Fruit fly (Drosophila melanogaster) whole organism, pupa: ENCODE data around the gene CG14221.

Experiments
- CG10348 ChIP-seq: fragments of 200-800 bp; sonication (Bioruptor generic); IDR thresholded peaks from 2 replicates; pipeline ENCODE4 v1.3.6; 2022; ENCODE audit warnings: missing biosample characterization, missing genetic modification characterization
- CG12605 ChIP-seq: fragments of 200-800 bp; sonication (Bioruptor generic); IDR thresholded peaks from 2 replicates; pipeline ENCODE4 v1.3.6; 2022; ENCODE audit warnings: missing biosample characterization, missing genetic modification characterization
- CG13204 ChIP-seq: fragments of 200-800 bp; sonication (Bioruptor generic); optimal IDR thresholded peaks from 2 replicates; lab custom pipeline; 2018; ENCODE audit warnings: missing biosample characterization, mild to moderate bottlenecking, missing genetic modification characterization, moderate library complexity
- CG14655 ChIP-seq: fragments of 200-800 bp; sonication (Bioruptor generic); optimal IDR thresholded peaks from 3 replicates; lab custom pipeline; 2017; ENCODE audit warnings: mild to moderate bottlenecking, missing biosample characterization, missing genetic modification reagents, missing genetic modification characterization
- CG15710 ChIP-seq: fragments of 200-800 bp; sonication (Bioruptor generic); optimal IDR thresholded peaks from 2 replicates; lab custom pipeline; 2018; ENCODE audit warnings: missing biosample characterization, mild to moderate bottlenecking, missing genetic modification characterization, moderate library complexity
- CG17806 ChIP-seq: fragments of 200-800 bp; sonication (Bioruptor generic); optimal IDR thresholded peaks from 2 replicates; lab custom pipeline; 2018; ENCODE audit warnings: missing biosample characterization, mild to moderate bottlenecking, missing genetic modification characterization, moderate library complexity
- CG32121 ChIP-seq: fragments of 200-800 bp; sonication (Bioruptor generic); IDR thresholded peaks from 2 replicates; pipeline ENCODE4 v1.3.6; 2022; ENCODE audit warnings: missing biosample characterization, missing genetic modification characterization
- CG34367 ChIP-seq: fragments of 200-800 bp; sonication (Bioruptor generic); optimal IDR thresholded peaks from 2 replicates; lab custom pipeline; 2018; ENCODE audit warnings: missing biosample characterization, mild to moderate bottlenecking, missing genetic modification characterization
- CG4496 ChIP-seq: fragments of 200-800 bp; sonication (Bioruptor generic); IDR thresholded peaks from 3 replicates; pipeline ENCODE4 v1.3.6; 2022; ENCODE audit warnings: missing biosample characterization, missing genetic modification characterization
- CG8159 ChIP-seq: fragments of 200-800 bp; sonication (Bioruptor generic); optimal IDR thresholded peaks from 3 replicates; lab custom pipeline; 2018; ENCODE audit warnings: missing biosample characterization, mild to moderate bottlenecking, missing genetic modification characterization, moderate library complexity
- CG8301 ChIP-seq: fragments of 200-800 bp; sonication (Bioruptor generic); optimal IDR thresholded peaks from 2 replicates; lab custom pipeline; 2018; ENCODE audit warnings: missing biosample characterization, mild to moderate bottlenecking, missing genetic modification characterization
- CG9948 ChIP-seq: fragments of 200-800 bp; sonication (Bioruptor generic); optimal IDR thresholded peaks from 2 replicates; lab custom pipeline; 2018; ENCODE audit warnings: missing biosample characterization, mild to moderate bottlenecking, missing genetic modification characterization, moderate library complexity
- D1 ChIP-seq: fragments of 200-800 bp; sonication (Bioruptor generic); optimal IDR thresholded peaks from 2 replicates; lab custom pipeline; 2018; ENCODE audit warnings: missing biosample characterization, mild to moderate bottlenecking, missing genetic modification characterization, moderate library complexity
- EcR ChIP-seq: fragments of 200-800 bp; sonication (Bioruptor generic); optimal IDR thresholded peaks from 3 replicates; lab custom pipeline; 2019; ENCODE audit warnings: missing biosample characterization, missing genetic modification characterization, mild to moderate bottlenecking, moderate library complexity, missing genetic modification reagents
- Ets98B ChIP-seq: fragments of 200-800 bp; sonication (Bioruptor generic); IDR thresholded peaks from 2 replicates; pipeline ENCODE4 v1.3.6; 2022; ENCODE audit warnings: missing biosample characterization, missing genetic modification characterization
- Pif1A ChIP-seq: fragments of 200-800 bp; sonication (Bioruptor generic); optimal IDR thresholded peaks from 3 replicates; lab custom pipeline; 2016; ENCODE audit warnings: missing biosample characterization, missing genetic modification characterization
- Pif1B ChIP-seq: fragments of 200-800 bp; sonication (Bioruptor generic); optimal IDR thresholded peaks from 3 replicates; lab custom pipeline; 2016; ENCODE audit warnings: missing biosample characterization, missing genetic modification characterization
- Snoo ChIP-seq: fragments of 200-800 bp; sonication (Bioruptor generic); optimal IDR thresholded peaks from 3 replicates; lab custom pipeline; 2017; ENCODE audit warnings: missing biosample characterization, mild to moderate bottlenecking, missing genetic modification characterization, inconsistent platforms
- fd96Ca ChIP-seq: fragments of 200-800 bp; sonication (Bioruptor generic); IDR thresholded peaks from 3 replicates; pipeline ENCODE4 v1.3.6; 2022; ENCODE audit warnings: missing biosample characterization, missing genetic modification characterization
- gl ChIP-seq: fragments of 200-800 bp; sonication (Bioruptor generic); optimal IDR thresholded peaks from 2 replicates; lab custom pipeline; 2018; ENCODE audit warnings: missing biosample characterization, mild to moderate bottlenecking, missing genetic modification characterization
- rn ChIP-seq: fragments of 200-800 bp; sonication (Bioruptor generic); IDR thresholded peaks from 2 replicates; pipeline ENCODE4 v1.3.6; 2022; ENCODE audit warnings: missing biosample characterization, missing genetic modification characterization

The CG14221 gene

dm6 chrX:19642819-19643504 lies 21.9 kb upstream of the CG14221 start, which contains the start of the genes CG12237 and Sec61gamma:
Gene CG12237, minus strand, starts transcription at chrX:19642869.
Gene Sec61gamma, plus strand, starts transcription at chrX:19643327.
- no peak for TF ChIP-seq CG10348 (GFP tag; lab: Robert Waterston, UW)
- no peak for TF ChIP-seq CG8159 (tag; lab: Kevin White, UChicago)
- TF ChIP-seq Pif1A (GFP tag; lab: Kevin White, UChicago): no peak
- no peak for TF ChIP-seq gl (tag; lab: Kevin White, UChicago)
- TF ChIP-seq CG32121 (GFP tag; lab: Robert Waterston, UW): no peak
- no peak for TF ChIP-seq CG14655 (GFP tag; lab: Kevin White, UChicago)
- no peak for TF ChIP-seq CG4496 (GFP tag; lab: Robert Waterston, UW)
- TF ChIP-seq Ets98B (GFP tag; lab: Robert Waterston, UW): peak; percentile 42; the same call in 1 of the 2 replicates
- TF ChIP-seq D1 (tag; lab: Kevin White, UChicago): no peak
- TF ChIP-seq Snoo: peak; percentile 13
- peak; percentile 0 for TF ChIP-seq CG34367 (tag; lab: Kevin White, UChicago)
- no peak for TF ChIP-seq CG12605 (GFP tag; lab: Robert Waterston, UW)
- TF ChIP-seq CG13204 (GFP tag; lab: Kevin White, UChicago): no peak
- no peak for TF ChIP-seq Pif1B
- no peak for TF ChIP-seq rn (GFP tag; lab: Robert Waterston, UW)
- TF ChIP-seq CG9948: no peak
- TF ChIP-seq fd96Ca (GFP tag; lab: Robert Waterston, UW): no peak
- no peak for TF ChIP-seq CG8301 (tag; lab: Kevin White, UChicago)
- no peak for TF ChIP-seq EcR
- TF ChIP-seq CG15710: no peak
- no peak for TF ChIP-seq CG17806

dm6 chrX:19640707-19641248 lies 19.7 kb upstream of the CG14221 start:
- no peak for TF ChIP-seq fd96Ca (GFP tag; lab: Robert Waterston, UW)
- peak; percentile 31; the same call in 1 of the 3 replicates for TF ChIP-seq CG4496 (GFP tag; lab: Robert Waterston, UW)

DNA sequence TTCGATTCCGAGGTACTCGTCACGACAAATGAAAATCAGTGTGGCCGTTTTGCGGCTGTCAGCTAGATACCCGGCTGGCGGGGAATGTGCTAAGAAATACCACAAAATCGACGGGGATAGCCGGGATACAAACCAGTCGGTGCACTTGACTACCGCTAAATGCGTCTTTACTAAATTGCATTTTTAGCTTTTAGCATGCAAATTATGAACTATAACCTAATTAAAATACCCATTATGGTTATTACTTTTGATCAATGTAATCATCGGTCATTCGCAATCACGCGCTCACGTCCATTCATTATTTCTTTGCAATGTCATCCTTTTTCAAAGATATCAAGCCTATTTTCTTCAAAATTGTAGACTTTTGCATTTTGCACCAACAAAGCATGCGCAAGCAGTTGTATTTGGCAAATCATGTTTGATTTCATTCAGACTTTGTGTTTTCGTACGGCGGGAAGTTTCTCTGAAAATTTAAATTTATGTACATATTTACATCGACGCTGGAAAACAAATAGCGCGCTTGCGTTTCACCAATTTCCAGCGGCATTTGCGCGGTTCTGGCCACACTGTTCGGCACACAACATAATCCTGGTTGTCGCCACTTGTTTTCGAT lies 17.4 kb upstream of the CG14221 start, which contains the start of gene Rcd-1:
Gene Rcd-1, plus strand, starts transcription at position 440 of the 613 bp plus-strand sequence.
- TF ChIP-seq CG9948 (no peak), Pif1A (GFP tag; lab: Kevin White, UChicago) (no peak), Ets98B (GFP tag; lab: Robert Waterston, UW) (no peak), CG10348 (GFP tag; lab: Robert Waterston, UW) (no peak), CG17806 (no peak)

DNA sequence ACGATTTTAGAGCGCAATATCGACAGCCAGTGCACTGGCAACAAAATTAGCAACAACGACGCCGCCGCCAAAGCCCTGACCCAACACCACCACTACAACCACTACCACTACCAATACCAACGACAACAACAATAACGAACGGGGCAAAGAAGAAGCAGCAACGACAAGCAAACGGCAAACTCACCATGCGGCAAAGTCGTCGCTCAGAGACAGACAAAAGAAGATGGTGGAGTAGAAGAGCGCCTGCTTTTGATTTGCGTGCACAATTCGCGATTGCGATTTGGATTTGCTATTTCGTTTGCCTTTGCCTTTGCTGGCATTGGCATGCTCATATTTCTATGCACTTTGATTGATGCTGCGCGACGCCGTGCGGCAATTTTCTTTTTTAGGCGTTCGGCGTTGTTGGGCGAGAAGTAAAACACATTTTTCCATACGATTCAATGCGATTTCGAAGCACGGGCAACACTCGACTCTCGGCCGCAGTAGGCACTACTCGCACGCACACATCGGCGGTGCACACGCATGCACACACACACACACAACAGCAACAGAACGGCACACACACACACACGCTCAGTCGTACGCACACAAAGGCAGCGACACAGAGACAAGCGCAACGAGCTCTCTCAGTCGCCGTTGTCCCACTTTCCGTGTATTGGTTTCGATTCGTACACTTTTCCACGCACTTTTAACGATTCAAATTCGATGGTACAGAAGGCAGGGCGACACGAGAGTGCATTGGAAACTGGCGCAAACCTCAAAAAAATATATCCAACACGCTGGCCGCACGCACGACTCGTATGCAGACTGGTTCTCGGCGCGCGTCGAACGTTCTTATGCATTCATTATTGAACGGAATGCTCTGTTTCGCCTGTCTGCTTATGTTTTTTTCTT lies 16.6 kb upstream of the CG14221 start:
- TF ChIP-seq CG4496 (GFP tag; lab: Robert Waterston, UW) (0 out of 3 replicates have a peak, but pooled peaks have one; percentile 24), CG17806 (no peak), CG32121 (GFP tag; lab: Robert Waterston, UW) (peak; percentile 15; the same call in 1 of the 2 replicates)

DNA sequence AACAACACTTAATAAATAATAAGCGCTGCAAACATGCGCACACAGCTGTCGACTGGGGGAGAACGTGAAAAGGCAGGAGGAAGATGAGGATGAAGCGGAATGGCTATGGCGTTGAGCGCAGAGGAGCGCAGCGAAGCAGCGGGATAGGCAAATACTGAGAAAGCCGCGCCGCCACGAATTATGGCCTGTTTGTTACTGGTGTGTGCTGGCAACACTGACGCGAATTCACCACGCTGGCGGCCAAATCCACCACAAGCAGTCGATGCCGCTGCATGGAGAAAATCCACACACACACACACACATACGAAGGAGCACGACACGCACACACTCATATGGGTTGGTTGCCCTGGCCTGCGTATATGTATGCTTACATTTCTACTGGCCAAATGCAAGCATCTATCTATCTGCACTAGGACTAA lies 16.0 kb upstream of the CG14221 start:
- TF ChIP-seq gl (tag; lab: Kevin White, UChicago): no peak
- TF ChIP-seq D1 (tag; lab: Kevin White, UChicago): no peak
- peak; percentile 39; the same call in 1 of the 3 replicates for TF ChIP-seq fd96Ca (GFP tag; lab: Robert Waterston, UW)
- peak; percentile 66 for TF ChIP-seq CG13204 (GFP tag; lab: Kevin White, UChicago)
- TF ChIP-seq EcR: peak; percentile 49
- TF ChIP-seq Pif1B: peak; percentile 3
- TF ChIP-seq Ets98B (GFP tag; lab: Robert Waterston, UW): peak; percentile 61
- TF ChIP-seq CG4496 (GFP tag; lab: Robert Waterston, UW): peak; percentile 67; the same call in 2 of the 3 replicates

dm6 chrX:19631365-19631832 lies 10.4 kb upstream of the CG14221 start:
- peak; percentile 16; the same call in 1 of the 2 replicates for TF ChIP-seq CG12605 (GFP tag; lab: Robert Waterston, UW)
- TF ChIP-seq CG8301 (tag; lab: Kevin White, UChicago): no peak
- no peak for TF ChIP-seq CG10348 (GFP tag; lab: Robert Waterston, UW)
- peak; percentile 43; the same call in 1 of the 2 replicates for TF ChIP-seq CG32121 (GFP tag; lab: Robert Waterston, UW)
- peak; percentile 81 for TF ChIP-seq CG13204 (GFP tag; lab: Kevin White, UChicago)
- TF ChIP-seq CG9948: no peak
- peak; percentile 41; the same call in 1 of the 2 replicates for TF ChIP-seq Ets98B (GFP tag; lab: Robert Waterston, UW)
- peak; percentile 67; the same call in 2 of the 3 replicates for TF ChIP-seq CG4496 (GFP tag; lab: Robert Waterston, UW)
- TF ChIP-seq fd96Ca (GFP tag; lab: Robert Waterston, UW): 0 out of 3 replicates have a peak, but pooled peaks have one; percentile 29
- peak; percentile 79 for TF ChIP-seq EcR
- TF ChIP-seq, all 21 proteins: peak for 7
